Fruit fly (Drosophila melanogaster) whole organism, embryonic: Measurements from ENCODE around the gene CG5521.

Experiments
- Ada2b ChIP-seq: fragments of 200-800 bp; sonication (Bioruptor generic); IDR thresholded peaks from 2 replicates; pipeline ENCODE4 v1.3.6; 2022; ENCODE audit warnings: missing biosample characterization, missing genetic modification characterization
- B-H1 ChIP-seq: fragments of 200-800 bp; sonication (Bioruptor generic); IDR thresholded peaks from 3 replicates; pipeline ENCODE4 v1.3.6; 2022; ENCODE audit warnings: missing biosample characterization, missing genetic modification characterization
- CG11504 ChIP-seq: fragments of 200-800 bp; sonication (Bioruptor generic); optimal IDR thresholded peaks from 3 replicates; lab custom pipeline; 2019; ENCODE audit warnings: missing biosample characterization, mild to moderate bottlenecking, missing genetic modification characterization, moderate library complexity
- CG11560 ChIP-seq: fragments of 200-800 bp; sonication (Bioruptor generic); IDR thresholded peaks from 3 replicates; pipeline ENCODE4 v1.3.6; 2022; ENCODE audit warnings: missing biosample characterization, missing genetic modification characterization
- CG11696 ChIP-seq: fragments of 200-800 bp; sonication (Bioruptor generic); IDR thresholded peaks from 2 replicates; pipeline ENCODE4 v1.3.6; 2022; ENCODE audit warnings: missing biosample characterization, missing genetic modification characterization
- CG12942 ChIP-seq: fragments of 200-800 bp; sonication (Bioruptor generic); optimal IDR thresholded peaks from 3 replicates; lab custom pipeline; 2016; ENCODE audit warnings: missing biosample characterization, missing genetic modification characterization
- CG13123 ChIP-seq: fragments of 200-800 bp; sonication (Bioruptor generic); optimal IDR thresholded peaks from 2 replicates; lab custom pipeline; 2016; ENCODE audit warnings: missing biosample characterization, missing genetic modification characterization
- CG13775 ChIP-seq: fragments of 200-800 bp; sonication (Bioruptor generic); optimal IDR thresholded peaks from 3 replicates; lab custom pipeline; 2017; ENCODE audit warnings: missing biosample characterization, mild to moderate bottlenecking, missing genetic modification characterization
- CG14014 ChIP-seq: fragments of 200-800 bp; sonication (Bioruptor generic); IDR thresholded peaks from 2 replicates; pipeline ENCODE4 v1.3.6; 2022; ENCODE audit warnings: missing biosample characterization, missing genetic modification characterization
- CG15601 ChIP-seq: fragments of 200-800 bp; sonication (Bioruptor generic); optimal IDR thresholded peaks from 3 replicates; lab custom pipeline; 2019; ENCODE audit warnings: missing biosample characterization, mild to moderate bottlenecking, missing genetic modification characterization, moderate library complexity
- CG17359 ChIP-seq: fragments of 200-800 bp; sonication (Bioruptor generic); optimal IDR thresholded peaks from 3 replicates; lab custom pipeline; 2018; ENCODE audit warnings: missing biosample characterization, mild to moderate bottlenecking, missing genetic modification characterization, moderate library complexity
- CG2129 ChIP-seq: fragments of 200-800 bp; sonication (Bioruptor generic); IDR thresholded peaks from 2 replicates; pipeline ENCODE4 v1.3.6; 2022; ENCODE audit warnings: missing biosample characterization, missing genetic modification characterization; ENCODE audit not compliant: partially characterized antibody
- CG42726 ChIP-seq: fragments of 200-800 bp; sonication (Bioruptor generic); IDR thresholded peaks from 2 replicates; pipeline ENCODE4 v1.3.6; 2022; ENCODE audit warnings: missing biosample characterization, missing genetic modification characterization; ENCODE audit not compliant: partially characterized antibody
- CG4404 ChIP-seq: fragments of 200-800 bp; sonication (Bioruptor generic); IDR thresholded peaks from 2 replicates; pipeline ENCODE4 v1.3.6; 2022; ENCODE audit warnings: missing biosample characterization, missing genetic modification characterization
- CG6689 ChIP-seq: fragments of 200-800 bp; sonication (Bioruptor generic); IDR thresholded peaks from 2 replicates; pipeline ENCODE4 v1.3.6; 2022; ENCODE audit warnings: missing biosample characterization, missing genetic modification characterization
- CG7839 ChIP-seq: fragments of 200-800 bp; sonication (Bioruptor generic); optimal IDR thresholded peaks from 3 replicates; lab custom pipeline; 2018; ENCODE audit warnings: missing biosample characterization, mild to moderate bottlenecking, missing genetic modification characterization, moderate library complexity
- CG8944 ChIP-seq: fragments of 200-800 bp; sonication (Bioruptor generic); optimal IDR thresholded peaks from 3 replicates; lab custom pipeline; 2016; ENCODE audit warnings: missing biosample characterization, missing genetic modification characterization
- D19A ChIP-seq: fragments of 200-800 bp; optimal IDR thresholded peaks from 3 replicates; lab custom pipeline; 2019; ENCODE audit warnings: missing biosample characterization, mild to moderate bottlenecking, missing genetic modification characterization, moderate library complexity
- Dref ChIP-seq: fragments of 200-800 bp; sonication (Bioruptor generic); IDR thresholded peaks from 2 replicates; pipeline ENCODE4 v1.3.6; 2022; ENCODE audit warnings: missing biosample characterization, missing genetic modification characterization
- E2f1 ChIP-seq: fragments of 200-800 bp; sonication (Bioruptor generic); IDR thresholded peaks from 2 replicates; pipeline ENCODE4 v1.3.6; 2022; ENCODE audit warnings: missing biosample characterization, missing genetic modification characterization
- Ets97D ChIP-seq: fragments of 200-800 bp; sonication (Bioruptor generic); optimal IDR thresholded peaks from 3 replicates; lab custom pipeline; 2016; ENCODE audit warnings: missing biosample characterization, missing genetic modification characterization
- Mrtf ChIP-seq: fragments of 200-800 bp; sonication (Bioruptor generic); IDR thresholded peaks from 3 replicates; pipeline ENCODE4 v1.3.6; 2022; ENCODE audit warnings: missing biosample characterization, missing genetic modification characterization
- PHDP ChIP-seq: fragments of 200-800 bp; sonication (Bioruptor generic); optimal IDR thresholded peaks from 3 replicates; lab custom pipeline; 2018; ENCODE audit warnings: missing biosample characterization, mild to moderate bottlenecking, missing genetic modification characterization, moderate library complexity
- bcd ChIP-seq: fragments of 200-800 bp; sonication (Bioruptor generic); optimal IDR thresholded peaks from 2 replicates; lab custom pipeline; 2017; ENCODE audit warnings: missing biosample characterization, mild to moderate bottlenecking, missing genetic modification characterization
- ci ChIP-seq: fragments of 200-800 bp; sonication (Bioruptor generic); IDR thresholded peaks from 3 replicates; pipeline ENCODE4 v1.3.6; 2022; ENCODE audit warnings: missing biosample characterization, missing genetic modification characterization
- crc ChIP-seq: fragments of 200-800 bp; sonication (Bioruptor generic); optimal IDR thresholded peaks from 2 replicates; lab custom pipeline; 2016; ENCODE audit warnings: missing biosample characterization, missing genetic modification characterization
- crp ChIP-seq, 2 experiments: fragments of 200-800 bp; sonication (Bioruptor generic); optimal IDR thresholded peaks; 2 replicates in 1 of 2; 3 replicates in 1 of 2; lab custom pipeline; 2017; ENCODE audit warnings: missing biosample characterization in 2 of 2, missing genetic modification characterization in 2 of 2, mild to moderate bottlenecking in 1 of 2, moderate library complexity in 1 of 2
- cwo ChIP-seq: fragments of 200-800 bp; sonication (Bioruptor generic); optimal IDR thresholded peaks from 3 replicates; lab custom pipeline; 2017; ENCODE audit warnings: missing biosample characterization, missing genetic modification characterization, mild to moderate bottlenecking, moderate library complexity, missing genetic modification reagents
- dmrt99B ChIP-seq: fragments of 200-800 bp; sonication (Bioruptor generic); optimal IDR thresholded peaks from 2 replicates; lab custom pipeline; 2018; ENCODE audit warnings: missing biosample characterization, mild to moderate bottlenecking, missing genetic modification characterization, moderate library complexity
- gem ChIP-seq: fragments of 200-800 bp; sonication (Bioruptor generic); optimal IDR thresholded peaks from 2 replicates; lab custom pipeline; 2019; ENCODE audit warnings: missing biosample characterization, mild to moderate bottlenecking, missing genetic modification characterization, moderate library complexity
- gfzf ChIP-seq: fragments of 200-800 bp; sonication (Bioruptor generic); optimal IDR thresholded peaks from 2 replicates; lab custom pipeline; 2016; ENCODE audit warnings: missing biosample characterization, mild to moderate bottlenecking, missing genetic modification characterization, moderate library complexity
- gsb-n ChIP-seq: fragments of 200-800 bp; sonication (Bioruptor generic); optimal IDR thresholded peaks from 3 replicates; lab custom pipeline; 2018; ENCODE audit warnings: missing biosample characterization, mild to moderate bottlenecking, missing genetic modification characterization
- hbn ChIP-seq: fragments of 200-800 bp; sonication (Bioruptor generic); IDR thresholded peaks from 2 replicates; pipeline ENCODE4 v1.3.6; 2022; ENCODE audit warnings: missing biosample characterization, missing genetic modification characterization; ENCODE audit not compliant: partially characterized antibody
- hth ChIP-seq: fragments of >200 bp; optimal IDR thresholded peaks from 2 replicates; lab custom pipeline; 2017; ENCODE audit warnings: inconsistent platforms
- inv ChIP-seq: fragments of 200-800 bp; sonication (Bioruptor generic); IDR thresholded peaks from 2 replicates; pipeline ENCODE4 v1.3.6; 2022; ENCODE audit warnings: missing biosample characterization, missing genetic modification characterization; ENCODE audit not compliant: partially characterized antibody
- nerfin-2 ChIP-seq: fragments of 200-800 bp; sonication (Bioruptor generic); IDR thresholded peaks from 2 replicates; pipeline ENCODE4 v1.3.6; 2022; ENCODE audit warnings: missing biosample characterization, missing genetic modification characterization; ENCODE audit not compliant: partially characterized antibody
- pb ChIP-seq: fragments of 200-800 bp; sonication (Bioruptor generic); optimal IDR thresholded peaks from 3 replicates; lab custom pipeline; 2016; ENCODE audit warnings: missing biosample characterization, missing genetic modification characterization
- rib ChIP-seq: fragments of 200-800 bp; sonication (Bioruptor generic); IDR thresholded peaks from 2 replicates; pipeline ENCODE4 v1.3.6; 2022; ENCODE audit warnings: missing biosample characterization, missing genetic modification characterization
- ro ChIP-seq: fragments of 200-800 bp; sonication (Bioruptor generic); IDR thresholded peaks from 2 replicates; pipeline ENCODE4 v1.3.6; 2022; ENCODE audit warnings: missing biosample characterization, missing genetic modification characterization
- sc ChIP-seq, 3 experiments: fragments of >200 bp in 2 of 3; fragments of 200-800 bp in 1 of 3; sonication (Bioruptor generic) in 1 of 3; optimal IDR thresholded peaks; 2 replicates in 2 of 3; 3 replicates in 1 of 3; lab custom pipeline; 2017; ENCODE audit warnings: mild to moderate bottlenecking in 1 of 3, missing biosample characterization in 1 of 3, missing genetic modification characterization in 1 of 3, missing genetic modification reagents in 1 of 3
- scrt ChIP-seq: fragments of 200-800 bp; sonication (Bioruptor generic); optimal IDR thresholded peaks from 2 replicates; lab custom pipeline; 2018; ENCODE audit warnings: missing biosample characterization, mild to moderate bottlenecking, missing genetic modification characterization, moderate library complexity
- sima ChIP-seq: fragments of 200-800 bp; sonication (Bioruptor generic); optimal IDR thresholded peaks from 2 replicates; lab custom pipeline; 2016; ENCODE audit warnings: missing biosample characterization, missing genetic modification characterization
- slp2 ChIP-seq: fragments of 200-800 bp; sonication (Bioruptor generic); optimal IDR thresholded peaks from 2 replicates; lab custom pipeline; 2016; ENCODE audit warnings: missing biosample characterization, missing genetic modification characterization
- tap ChIP-seq: fragments of 200-800 bp; optimal IDR thresholded peaks from 3 replicates; lab custom pipeline; 2019; ENCODE audit warnings: missing biosample characterization, mild to moderate bottlenecking, missing genetic modification characterization, moderate library complexity
- unpg ChIP-seq: fragments of 200-800 bp; sonication (Bioruptor generic); optimal IDR thresholded peaks from 3 replicates; lab custom pipeline; 2018; ENCODE audit warnings: missing biosample characterization, mild to moderate bottlenecking, missing genetic modification characterization, moderate library complexity
- wdn ChIP-seq: fragments of 200-800 bp; sonication (Bioruptor generic); IDR thresholded peaks from 2 replicates; pipeline ENCODE4 v1.3.6; 2022; ENCODE audit warnings: missing biosample characterization, missing genetic modification characterization

CG5521 gene

dm6 chr3R:26989802-26990509 lies 23.2 kb downstream of the CG5521 start, which contains the start of gene CG31076 (continued):
- peak; percentile 55 for TF ChIP-seq gem (tag; lab: Kevin White, UChicago)
- peak; percentile 32; the same call in 1 of the 2 replicates for TF ChIP-seq E2f1
- no peak for TF ChIP-seq CG12942
- no peak for TF ChIP-seq CG13123 (GFP tag; lab: Kevin White, UChicago)
- no peak for TF ChIP-seq hth (lab: Kevin White, UChicago)
- no peak for TF ChIP-seq nerfin-2 (GFP tag; lab: Robert Waterston, UW)
- peak; percentile 31; the same call in 1 of the 2 replicates for TF ChIP-seq CG6689 (GFP tag; lab: Robert Waterston, UW)
- TF ChIP-seq CG42726 (GFP tag; lab: Robert Waterston, UW), result no peak
- peak; percentile 51 for TF ChIP-seq CG7839 (tag; lab: Kevin White, UChicago)
- TF ChIP-seq CG15601 (tag; lab: Kevin White, UChicago), result no peak
- no peak for TF ChIP-seq Dref
- TF ChIP-seq dmrt99B (tag; lab: Kevin White, UChicago), result peak; percentile 66
- TF ChIP-seq hbn (GFP tag; lab: Robert Waterston, UW), result no peak
- no peak for TF ChIP-seq CG11696
- TF ChIP-seq PHDP, result no peak
- peak; percentile 18 for TF ChIP-seq bcd
- TF ChIP-seq sc (optimal IDR thresholded peaks at IDR 0.05; lab: Kevin White, UChicago), result no peak
- no peak for TF ChIP-seq sc (GFP tag; optimal IDR thresholded peaks at IDR 0.05; lab: Kevin White, UChicago)
- no peak for TF ChIP-seq pb (GFP tag; lab: Kevin White, UChicago)
- TF ChIP-seq gfzf (GFP tag; lab: Kevin White, UChicago), result no peak
- TF ChIP-seq slp2 (GFP tag; lab: Kevin White, UChicago), result no peak
- TF ChIP-seq Ada2b (GFP tag; lab: Robert Waterston, UW), result no peak
- TF ChIP-seq cwo (GFP tag; lab: Kevin White, UChicago), result no peak
- no peak for TF ChIP-seq crp (GFP tag; optimal IDR thresholded peaks at IDR 0.05; lab: Kevin White, UChicago)
- no peak for TF ChIP-seq CG13775 (GFP tag; lab: Kevin White, UChicago)
- no peak for TF ChIP-seq wdn (GFP tag; lab: Robert Waterston, UW)
- no peak for TF ChIP-seq inv (GFP tag; lab: Robert Waterston, UW)
- TF ChIP-seq tap (tag; lab: Kevin White, UChicago), result no peak

- no peak for TF ChIP-seq ro (GFP tag; lab: Robert Waterston, UW)
- no peak for TF ChIP-seq B-H1
- TF ChIP-seq Ets97D (GFP tag; lab: Kevin White, UChicago), result no peak
- no peak for TF ChIP-seq D19A (tag; lab: Kevin White, UChicago)
- TF ChIP-seq sima (GFP tag; lab: Kevin White, UChicago), result no peak
- no peak for TF ChIP-seq CG2129 (GFP tag; lab: Robert Waterston, UW)
- TF ChIP-seq CG8944 (GFP tag; lab: Kevin White, UChicago), result no peak
- TF ChIP-seq rib (GFP tag; lab: Robert Waterston, UW), result no peak
- no peak for TF ChIP-seq ci (GFP tag; lab: Robert Waterston, UW)
These were observed 27.8 kb downstream of the CG5521 start, which contains the start of gene TwdlC for dm6 chr3R:26994532-26994931. Gene TwdlC, plus strand, starts transcription at chr3R:26994832.

dm6 chr3R:26996642-26997041 lies 29.9 kb downstream of the CG5521 start, which contains the start of gene RYa-R:
Gene RYa-R, plus strand, starts transcription at chr3R:26996980.
- TF ChIP-seq Mrtf (GFP tag; lab: Robert Waterston, UW) (0 out of 3 replicates have a peak, but pooled peaks have one; percentile 7), CG11560 (no peak), CG17359 (tag; lab: Kevin White, UChicago) (no peak), gsb-n (tag; lab: Kevin White, UChicago) (no peak), CG14014 (GFP tag; lab: Robert Waterston, UW) (no peak), CG11504 (peak; percentile 85), unpg (GFP tag; lab: Kevin White, UChicago) (no peak), CG4404 (GFP tag; lab: Robert Waterston, UW) (no peak), scrt (GFP tag; lab: Kevin White, UChicago) (peak; percentile 81), crc (GFP tag; lab: Kevin White, UChicago) (no peak)
